Worm (Caenorhabditis elegans) whole organism, L3 larva: ENCODE results near the gene sto-6.
A peak's percentile ranks its signal among the peaks of the same experiment; 100 is the strongest.

Source experiments
- aly-2 ChIP-seq: fragments of 150-350 bp; optimal IDR thresholded peaks from 2 replicates; lab custom pipeline; 2014; ENCODE audit warnings: missing biosample characterization, missing genetic modification characterization
- ama-1 ChIP-seq: fragments of 150-350 bp; optimal IDR thresholded peaks from 2 replicates; lab custom pipeline; 2018
- ceh-16 ChIP-seq: sonication (generic microtip); optimal IDR thresholded peaks from 2 replicates; lab custom pipeline; 2017; ENCODE audit warnings: missing biosample characterization, missing genetic modification characterization
- ceh-28 ChIP-seq: fragments of 150-350 bp; optimal IDR thresholded peaks from 2 replicates; lab custom pipeline; 2014; ENCODE audit warnings: missing biosample characterization, missing genetic modification reagents, missing genetic modification characterization
- ceh-82 ChIP-seq: fragments of 150-350 bp; optimal IDR thresholded peaks from 2 replicates; lab custom pipeline; 2014; ENCODE audit warnings: missing biosample characterization, missing genetic modification characterization
- daf-12 ChIP-seq: fragments of 150-350 bp; optimal IDR thresholded peaks from 2 replicates; lab custom pipeline; 2014; ENCODE audit warnings: missing biosample characterization, missing genetic modification reagents, missing genetic modification characterization
- egl-27 ChIP-seq: sonication (generic microtip); optimal IDR thresholded peaks from 4 replicates; lab custom pipeline; 2017; ENCODE audit warnings: missing biosample characterization, missing genetic modification reagents, missing genetic modification characterization
- egl-5 ChIP-seq: fragments of 150-350 bp; optimal IDR thresholded peaks from 2 replicates; lab custom pipeline; 2017; ENCODE audit warnings: missing biosample characterization, missing genetic modification reagents, missing genetic modification characterization, inconsistent platforms
- elt-1 ChIP-seq: fragments of 150-350 bp; optimal IDR thresholded peaks from 2 replicates; lab custom pipeline; 2014; ENCODE audit warnings: missing biosample characterization, missing genetic modification characterization
- elt-2 ChIP-seq: sonication (generic microtip); optimal IDR thresholded peaks from 2 replicates; lab custom pipeline; 2016; ENCODE audit warnings: missing genetic modification reagents, mild to moderate bottlenecking, missing genetic modification characterization, missing compliant biosample characterization
- elt-3 ChIP-seq, 3 experiments: fragments of 150-350 bp in 1 of 3; sonication (generic microtip) in 2 of 3; optimal IDR thresholded peaks; 2 replicates in 2 of 3; 4 replicates in 1 of 3; lab custom pipeline; 2014 to 2017; ENCODE audit warnings: missing biosample characterization in 3 of 3, missing genetic modification characterization in 3 of 3
- eor-1 ChIP-seq, 2 experiments: fragments of 150-350 bp; optimal IDR thresholded peaks; 2 replicates each; lab custom pipeline; 2014 to 2018; ENCODE audit warnings: missing biosample characterization in 2 of 2, missing genetic modification characterization in 2 of 2
- fkh-10 ChIP-seq: sonication (generic microtip); optimal IDR thresholded peaks from 2 replicates; lab custom pipeline; 2017; ENCODE audit warnings: missing biosample characterization, missing genetic modification reagents, missing genetic modification characterization
- fkh-2 ChIP-seq: fragments of 150-350 bp; optimal IDR thresholded peaks from 2 replicates; lab custom pipeline; 2014; ENCODE audit warnings: missing biosample characterization, missing genetic modification reagents, missing genetic modification characterization
- fos-1 ChIP-seq: fragments of 150-350 bp; optimal IDR thresholded peaks from 2 replicates; lab custom pipeline; 2014; ENCODE audit warnings: missing biosample characterization, missing genetic modification characterization
- hmg-11 ChIP-seq: sonication (generic microtip); optimal IDR thresholded peaks from 2 replicates; lab custom pipeline; 2016; ENCODE audit warnings: missing genetic modification characterization, missing compliant biosample characterization
- jun-1 ChIP-seq: fragments of 150-350 bp; optimal IDR thresholded peaks from 2 replicates; lab custom pipeline; 2014; ENCODE audit warnings: missing biosample characterization, missing genetic modification reagents, missing genetic modification characterization
- lin-15B ChIP-seq: fragments of 150-350 bp; optimal IDR thresholded peaks from 2 replicates; lab custom pipeline; 2014; ENCODE audit warnings: missing biosample characterization, missing genetic modification characterization
- lin-39 ChIP-seq: fragments of 150-350 bp; optimal IDR thresholded peaks from 2 replicates; lab custom pipeline; 2018; ENCODE audit warnings: missing biosample characterization, missing genetic modification reagents, missing genetic modification characterization
- mdl-1 ChIP-seq: fragments of 150-350 bp; optimal IDR thresholded peaks from 2 replicates; lab custom pipeline; 2014; ENCODE audit warnings: missing biosample characterization, missing genetic modification characterization
- mml-1 ChIP-seq: fragments of 150-350 bp; sonication (generic microtip); optimal IDR thresholded peaks from 3 replicates; lab custom pipeline; 2014; ENCODE audit warnings: missing biosample characterization, missing genetic modification characterization
- nfya-1 ChIP-seq: sonication (generic microtip); optimal IDR thresholded peaks from 2 replicates; lab custom pipeline; 2017; ENCODE audit warnings: missing genetic modification characterization, mild to moderate bottlenecking, missing compliant biosample characterization, antibody characterized with exemption, moderate library complexity; ENCODE audit not compliant: insufficient read depth
- nhr-11 ChIP-seq: fragments of 150-350 bp; optimal IDR thresholded peaks from 2 replicates; lab custom pipeline; 2014; ENCODE audit warnings: missing biosample characterization, missing genetic modification characterization
- nhr-12 ChIP-seq: fragments of 150-350 bp; optimal IDR thresholded peaks from 2 replicates; lab custom pipeline; 2014; ENCODE audit warnings: missing biosample characterization, missing genetic modification characterization
- nhr-23 ChIP-seq: fragments of 150-350 bp; optimal IDR thresholded peaks from 2 replicates; lab custom pipeline; 2014; ENCODE audit warnings: missing biosample characterization, missing genetic modification reagents, missing genetic modification characterization
- nhr-237 ChIP-seq: fragments of 150-350 bp; optimal IDR thresholded peaks from 2 replicates; lab custom pipeline; 2014; ENCODE audit warnings: missing biosample characterization, missing genetic modification characterization
- nhr-25 ChIP-seq: sonication (generic microtip); optimal IDR thresholded peaks from 2 replicates; lab custom pipeline; 2017; ENCODE audit warnings: missing biosample characterization, missing genetic modification characterization
- nhr-28 ChIP-seq: fragments of 150-350 bp; optimal IDR thresholded peaks from 2 replicates; lab custom pipeline; 2014; ENCODE audit warnings: missing biosample characterization, missing genetic modification characterization
- nhr-67 ChIP-seq: fragments of 150-350 bp; optimal IDR thresholded peaks from 2 replicates; lab custom pipeline; 2014; ENCODE audit warnings: missing biosample characterization, missing genetic modification characterization
- nhr-76 ChIP-seq: fragments of 150-350 bp; sonication (generic microtip); optimal IDR thresholded peaks from 5 replicates; lab custom pipeline; 2014; ENCODE audit warnings: missing biosample characterization, missing genetic modification characterization
- nhr-77 ChIP-seq: fragments of 150-350 bp; optimal IDR thresholded peaks from 2 replicates; lab custom pipeline; 2014; ENCODE audit warnings: missing biosample characterization, missing genetic modification characterization
- pha-4 ChIP-seq: fragments of 150-350 bp; optimal IDR thresholded peaks from 2 replicates; lab custom pipeline; 2014; ENCODE audit warnings: missing biosample characterization, missing genetic modification reagents, missing genetic modification characterization
- pqm-1 ChIP-seq: fragments of 150-350 bp; optimal IDR thresholded peaks from 2 replicates; lab custom pipeline; 2017; ENCODE audit warnings: missing biosample characterization, missing genetic modification characterization, inconsistent platforms
- snpc-4 ChIP-seq: fragments of 150-350 bp; optimal IDR thresholded peaks from 2 replicates; lab custom pipeline; 2014; ENCODE audit warnings: missing biosample characterization, missing genetic modification characterization
- tbx-2 ChIP-seq: sonication (generic microtip); optimal IDR thresholded peaks from 2 replicates; lab custom pipeline; 2016; ENCODE audit warnings: mild to moderate bottlenecking, missing genetic modification characterization, missing compliant biosample characterization
- unc-39 ChIP-seq: sonication (generic microtip); optimal IDR thresholded peaks from 4 replicates; lab custom pipeline; 2017; ENCODE audit warnings: missing biosample characterization, missing genetic modification characterization
- unc-62 ChIP-seq: fragments of 150-350 bp; sonication (generic microtip); optimal IDR thresholded peaks from 4 replicates; lab custom pipeline; 2014; ENCODE audit warnings: missing biosample characterization, missing genetic modification reagents, missing genetic modification characterization
- zag-1 ChIP-seq: fragments of 150-350 bp; optimal IDR thresholded peaks from 2 replicates; lab custom pipeline; 2014; ENCODE audit warnings: missing biosample characterization, missing genetic modification characterization

sto-6 gene

DNA sequence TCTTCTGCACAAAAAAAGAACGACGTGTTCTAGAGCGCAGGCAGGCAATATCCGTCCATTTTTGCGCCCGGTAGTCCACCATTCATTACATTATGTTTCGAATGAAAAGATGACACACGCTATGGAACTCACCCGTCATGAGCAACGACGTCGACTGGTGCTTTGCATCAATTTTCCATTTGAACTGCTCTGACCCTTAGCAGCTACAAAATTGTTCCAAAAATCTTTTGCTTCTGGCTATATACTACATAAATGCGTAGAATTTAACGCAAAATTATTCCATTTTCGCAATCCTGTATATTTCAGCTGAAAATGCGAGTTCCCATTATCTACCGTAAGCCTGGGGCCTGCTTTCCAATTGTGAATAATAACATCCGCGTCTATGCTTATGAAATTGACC, 26.1 kb downstream of the sto-6 start, which contains the start of gene T04F8.3:
TSS of gene T04F8.3 (plus strand) at position 301 of the 400 bp plus-strand sequence.
- TF ChIP-seq eor-1 (tag; optimal IDR thresholded peaks at IDR 0.05; lab: Kevin White, UChicago), result no peak
- TF ChIP-seq egl-5 (tag; lab: Kevin White, UChicago), result no peak
- TF ChIP-seq jun-1 (tag; lab: Kevin White, UChicago), result no peak
- TF ChIP-seq nhr-77 (tag; lab: Kevin White, UChicago), result no peak
- no peak for TF ChIP-seq elt-1 (tag; lab: Kevin White, UChicago)
- no peak for TF ChIP-seq zag-1 (tag; lab: Kevin White, UChicago)
- TF ChIP-seq nhr-28, result no peak
- TF ChIP-seq unc-62 (GFP tag; lab: Kevin White, UChicago), result no peak
- no peak for TF ChIP-seq snpc-4
- no peak for TF ChIP-seq ceh-28

DNA sequence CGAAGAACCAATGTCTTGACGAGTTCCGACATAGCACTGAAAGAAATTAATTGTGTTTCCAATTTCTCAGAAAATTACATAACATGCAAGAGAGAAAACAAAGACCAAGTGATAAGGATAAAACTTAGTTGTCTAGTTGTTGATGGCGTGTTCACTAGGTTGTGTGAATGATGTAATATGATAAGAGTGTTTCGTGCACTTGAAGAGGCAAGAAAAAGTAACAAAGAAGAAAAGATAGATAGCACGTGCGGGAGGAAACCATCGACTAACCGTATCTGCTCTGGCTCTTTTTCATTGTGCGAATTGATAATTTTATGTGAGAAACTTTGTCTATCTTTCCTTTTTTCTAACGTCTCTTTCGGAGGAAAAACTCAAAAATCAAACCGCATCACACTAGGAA, 29.4 kb downstream of the sto-6 start, which contains the start of gene sfxn-1.5:
TSS of gene sfxn-1.5 (minus strand) at position 36 of the 400 bp plus-strand sequence.
- no peak for TF ChIP-seq fkh-2 (tag; lab: Kevin White, UChicago)
- TF ChIP-seq pqm-1 (tag; lab: Kevin White, UChicago), result peak; percentile 98
- TF ChIP-seq mdl-1 (tag; lab: Kevin White, UChicago), result peak; percentile 69
- peak in 1 of 3 experiments; percentile 38 for TF ChIP-seq elt-3 (tag; optimal IDR thresholded peaks at IDR 0.05; lab: Kevin White, UChicago)
- TF ChIP-seq elt-2 (tag; lab: Kevin White, UChicago), result peak; percentile 99
- peak; percentile 68 for TF ChIP-seq jun-1 (tag; lab: Kevin White, UChicago)
- TF ChIP-seq pha-4, result peak; percentile 66
- no peak for TF ChIP-seq fos-1

DNA sequence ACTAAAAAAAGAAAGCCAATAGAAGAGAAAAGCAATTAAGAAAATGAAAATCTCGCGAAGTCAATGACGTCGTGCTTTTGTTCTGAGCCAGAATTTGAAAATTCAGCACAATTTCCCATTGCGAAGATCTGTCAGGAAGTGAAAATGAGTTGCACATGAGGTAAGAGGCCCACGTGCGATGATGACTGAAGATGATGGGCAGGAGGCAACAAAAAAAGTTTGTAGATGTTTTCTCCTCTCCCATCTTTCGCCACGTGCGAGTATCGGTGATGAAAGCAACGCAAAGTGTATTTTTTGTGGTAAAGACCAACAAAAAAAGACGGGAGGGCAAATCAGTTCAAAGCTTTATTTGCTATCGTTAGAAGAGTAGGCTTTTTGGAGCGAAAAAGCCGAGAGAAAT, 29.9 kb downstream of the sto-6 start:
- peak; percentile 45 for TF ChIP-seq pha-4
- no peak for TF ChIP-seq nhr-12 (tag; lab: Kevin White, UChicago)

DNA sequence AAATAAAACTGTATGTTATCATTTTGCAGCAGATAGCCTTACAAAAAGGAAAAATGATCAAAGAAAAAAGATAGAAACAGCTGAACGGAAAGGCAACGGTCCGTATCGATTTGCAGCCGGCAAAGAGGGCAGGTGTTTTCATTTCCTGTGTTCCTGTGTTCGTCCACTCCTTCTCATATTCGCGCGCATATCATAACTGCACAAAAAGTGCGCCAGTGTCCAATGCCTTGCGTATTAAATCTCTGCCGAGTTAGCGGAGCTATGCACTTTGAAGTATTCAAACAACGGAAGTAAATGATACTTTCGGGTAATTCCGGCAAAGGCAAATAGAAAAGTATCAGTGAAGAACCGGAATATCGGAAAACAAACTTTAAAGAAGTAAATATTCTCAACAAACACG, 30.4 kb downstream of the sto-6 start:
- TF ChIP-seq pha-4, result peak; percentile 4
- no peak for TF ChIP-seq mml-1 (tag; lab: Kevin White, UChicago)
- TF ChIP-seq hmg-11, result peak; percentile 16
- TF ChIP-seq ceh-28, result peak; percentile 7

DNA sequence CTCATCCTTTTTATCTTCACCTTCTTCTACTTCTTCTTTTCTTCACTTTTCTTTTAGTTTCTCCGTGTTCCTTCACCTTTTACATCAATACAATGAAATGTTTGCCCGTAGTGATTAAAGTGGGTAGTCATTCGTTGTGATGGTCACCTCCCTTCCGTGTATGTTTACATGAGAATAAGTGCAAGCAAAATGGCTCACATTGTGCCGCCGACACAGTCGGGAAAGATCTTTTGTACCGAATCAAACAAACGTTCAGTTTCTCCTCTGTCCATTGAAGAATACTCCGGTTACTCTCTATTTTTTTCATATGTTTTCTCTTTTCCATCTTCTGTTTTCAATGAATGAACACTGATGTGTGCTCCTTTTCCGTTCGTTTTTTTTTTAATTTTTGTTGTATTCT, 32.0 kb downstream of the sto-6 start:
- TF ChIP-seq fkh-10 (GFP tag; lab: Kevin White, UChicago) (no peak), pha-4 (peak; percentile 64)

DNA sequence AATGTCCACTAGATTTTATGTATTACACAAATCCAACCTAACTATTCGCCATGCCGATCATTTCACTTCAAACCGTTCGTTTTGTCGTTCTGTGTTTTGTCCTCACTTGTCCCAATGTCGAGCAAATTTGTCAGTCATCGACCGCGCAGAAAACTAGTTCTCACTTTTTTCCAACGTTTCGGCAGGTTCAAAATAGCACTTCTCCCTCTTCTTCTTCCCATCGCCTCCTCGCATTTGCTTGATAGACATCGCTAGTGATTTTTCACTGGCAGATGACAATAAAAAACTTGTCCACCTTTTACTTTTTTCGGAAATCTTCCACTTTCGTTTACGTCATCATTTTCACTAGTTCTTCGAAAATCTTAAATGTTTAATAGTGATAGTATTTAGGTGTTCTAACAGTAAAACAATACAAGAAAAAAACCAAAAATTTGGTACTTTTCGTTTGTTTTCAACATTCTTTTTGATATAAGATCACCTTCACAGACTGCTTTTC, 33.4 kb downstream of the sto-6 start:
- peak; percentile 16 for TF ChIP-seq elt-1 (tag; lab: Kevin White, UChicago)
- TF ChIP-seq aly-2 (tag; lab: Kevin White, UChicago), result no peak
- TF ChIP-seq nhr-25 (tag; lab: Kevin White, UChicago), result peak; percentile 80

DNA sequence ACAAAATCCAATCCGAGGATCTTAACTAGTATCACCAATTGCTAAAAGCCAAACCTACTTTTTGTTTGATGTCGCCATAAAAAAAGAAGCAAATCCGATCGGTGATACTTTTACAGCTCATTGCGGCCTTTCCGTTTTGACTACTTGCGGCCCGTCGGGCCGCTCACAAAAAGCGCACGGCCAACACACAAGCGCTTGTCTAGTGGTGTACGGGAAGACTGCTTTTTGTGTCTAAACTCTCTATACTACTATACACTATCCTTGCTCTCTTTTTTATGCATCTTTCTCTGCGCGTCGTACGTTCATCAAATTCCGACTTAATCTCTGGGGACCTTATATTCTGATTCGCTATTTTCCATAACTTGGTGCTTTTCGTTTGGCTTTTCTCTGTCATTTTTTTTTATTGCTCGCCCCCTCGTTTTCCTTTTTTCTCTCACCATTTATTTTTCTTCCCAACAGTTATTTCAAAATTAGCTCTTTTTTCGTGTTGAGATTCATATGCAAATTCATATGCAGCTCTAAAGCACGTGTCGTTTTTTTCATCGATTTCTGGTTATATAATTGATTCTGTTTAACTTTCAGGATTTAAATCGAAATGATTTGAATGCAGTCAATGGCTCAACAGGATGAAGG, 34.5 kb downstream of the sto-6 start, which contains the start of gene noca-2:
TSS of gene noca-2 (plus strand) at position 583 of the 633 bp plus-strand sequence.
- no peak for TF ChIP-seq fkh-2 (tag; lab: Kevin White, UChicago)
- TF ChIP-seq ceh-82 (tag; lab: Kevin White, UChicago), result no peak
- TF ChIP-seq lin-39 (tag; lab: Kevin White, UChicago), result peak; percentile 60
- no peak for TF ChIP-seq eor-1 (tag; optimal IDR thresholded peaks at IDR 0.05; lab: Kevin White, UChicago)
- no peak for TF ChIP-seq nhr-28
- TF ChIP-seq fos-1, result no peak
- no peak for TF ChIP-seq jun-1 (tag; lab: Kevin White, UChicago)
- peak; percentile 38 for TF ChIP-seq pha-4
- TF ChIP-seq elt-1 (tag; lab: Kevin White, UChicago), result no peak
- TF ChIP-seq tbx-2, result no peak
- no peak for TF ChIP-seq nhr-76 (tag; lab: Kevin White, UChicago)
- no peak for TF ChIP-seq nhr-23 (tag; lab: Kevin White, UChicago)
- peak; percentile 77 for TF ChIP-seq nfya-1
- no peak for TF ChIP-seq egl-27
- no peak for TF ChIP-seq nhr-11
- no peak for TF ChIP-seq lin-15B (tag; lab: Kevin White, UChicago)
- peak; percentile 29 for TF ChIP-seq egl-5 (tag; lab: Kevin White, UChicago)
- TF ChIP-seq nhr-237 (tag; lab: Kevin White, UChicago), result no peak
- TF ChIP-seq unc-39 (tag; lab: Kevin White, UChicago), result no peak
- no peak for TF ChIP-seq elt-2 (tag; lab: Kevin White, UChicago)
- no peak for TF ChIP-seq daf-12 (tag; lab: Kevin White, UChicago)
- no peak for TF ChIP-seq ceh-16 (tag; lab: Kevin White, UChicago)
- no peak for TF ChIP-seq nhr-67 (tag; lab: Kevin White, UChicago)
- no peak for TF ChIP-seq snpc-4
- no peak for TF ChIP-seq nhr-12 (tag; lab: Kevin White, UChicago)
- TF ChIP-seq pqm-1 (tag; lab: Kevin White, UChicago), result peak; percentile 8
- no peak for TF ChIP-seq nhr-25 (tag; lab: Kevin White, UChicago)
- peak; percentile 48 for TF ChIP-seq hmg-11
- TF ChIP-seq mml-1 (tag; lab: Kevin White, UChicago), result no peak
- no peak for TF ChIP-seq ceh-28
- no peak for TF ChIP-seq ama-1
